Worm (Caenorhabditis elegans) whole organism, young adult: ENCODE data around the gene fut-3.

Experiments
- D2030.7 ChIP-seq: fragments of 200-800 bp; sonication (Bioruptor generic); IDR thresholded peaks from 2 replicates; pipeline ENCODE4 v1.3.6; 2022; ENCODE audit warnings: missing genetic modification reagents, missing genetic modification characterization, missing compliant biosample characterization
- F33H1.4 ChIP-seq: fragments of 200-800 bp; sonication (Bioruptor generic); IDR thresholded peaks from 2 replicates; pipeline ENCODE4 v1.3.6; 2022; ENCODE audit warnings: missing genetic modification reagents, missing genetic modification characterization, missing compliant biosample characterization
- Y53F4B.3 ChIP-seq: fragments of 200-800 bp; sonication (Bioruptor generic); IDR thresholded peaks from 2 replicates; pipeline ENCODE4 v1.3.6; 2022; ENCODE audit warnings: missing genetic modification reagents, missing genetic modification characterization, missing compliant biosample characterization
- attf-6 ChIP-seq: fragments of 200-800 bp; sonication (Bioruptor generic); IDR thresholded peaks from 2 replicates; pipeline ENCODE4 v1.3.6; 2022; ENCODE audit warnings: missing genetic modification reagents, missing genetic modification characterization, missing compliant biosample characterization
- cebp-1 ChIP-seq, 2 experiments: fragments of 200-800 bp in 1 of 2; sonication (Bioruptor generic) in 1 of 2; sonication (generic microtip) in 1 of 2; IDR thresholded peaks in 1 of 2; optimal IDR thresholded peaks in 1 of 2; 2 replicates each; pipeline versions ENCODE4 v1.3.6 to Lab custom; 2017 to 2022; ENCODE audit warnings: missing compliant biosample characterization in 2 of 2, missing genetic modification characterization in 2 of 2, mild to moderate bottlenecking in 1 of 2, missing genetic modification reagents in 1 of 2, moderate library complexity in 1 of 2
- die-1 ChIP-seq: sonication (generic microtip); optimal IDR thresholded peaks from 2 replicates; lab custom pipeline; 2016; ENCODE audit warnings: missing genotype, mild to moderate bottlenecking, missing genetic modification characterization, missing compliant biosample characterization
- egrh-3 ChIP-seq: fragments of 200-800 bp; sonication (Bioruptor generic); IDR thresholded peaks from 2 replicates; pipeline ENCODE4 v1.3.6; 2022; ENCODE audit warnings: missing genetic modification reagents, missing genetic modification characterization, missing compliant biosample characterization
- him-1 ChIP-seq: sonication (generic microtip); optimal IDR thresholded peaks from 2 replicates; lab custom pipeline; 2016; ENCODE audit warnings: missing genotype, missing genetic modification reagents, missing genetic modification characterization, missing compliant biosample characterization
- pbrm-1 ChIP-seq: fragments of 200-800 bp; sonication (Bioruptor generic); IDR thresholded peaks from 2 replicates; pipeline ENCODE4 v1.3.6; 2022; ENCODE audit warnings: missing genetic modification reagents, missing genetic modification characterization, missing compliant biosample characterization
- repo-1 ChIP-seq: sonication (generic microtip); optimal IDR thresholded peaks from 2 replicates; lab custom pipeline; 2017; ENCODE audit warnings: mild to moderate bottlenecking, missing genetic modification characterization, missing compliant biosample characterization
- snpc-1.1 ChIP-seq: sonication (generic microtip); optimal IDR thresholded peaks from 2 replicates; lab custom pipeline; 2017; ENCODE audit warnings: missing genetic modification characterization, mild to moderate bottlenecking, missing compliant biosample characterization, antibody characterized with exemption, moderate library complexity, missing genotype, missing genetic modification reagents; ENCODE audit not compliant: insufficient read depth
- ztf-26 ChIP-seq: sonication (generic microtip); optimal IDR thresholded peaks from 2 replicates; lab custom pipeline; 2017; ENCODE audit warnings: missing genetic modification characterization, missing compliant biosample characterization
- ztf-28 ChIP-seq: fragments of 200-800 bp; sonication (Bioruptor generic); IDR thresholded peaks from 2 replicates; pipeline ENCODE4 v1.3.6; 2022; ENCODE audit warnings: missing genetic modification reagents, missing genetic modification characterization, missing compliant biosample characterization

ce11 chrII:5633453-5633852 is 26.1 kb downstream of the fut-3 start:
- TF ChIP-seq cebp-1 (GFP tag; IDR thresholded peaks at IDR 0.05; lab: Robert Waterston, UW) (no peak), cebp-1 (tag; optimal IDR thresholded peaks at IDR 0.05; lab: Kevin White, UChicago) (no peak), ztf-26 (tag; lab: Kevin White, UChicago) (no peak), die-1 (tag; lab: Kevin White, UChicago) (no peak), egrh-3 (GFP tag; lab: Robert Waterston, UW) (no peak), pbrm-1 (GFP tag; lab: Robert Waterston, UW) (no peak), D2030.7 (GFP tag; lab: Robert Waterston, UW) (no peak), ztf-28 (GFP tag; lab: Robert Waterston, UW) (no peak), him-1 (tag; lab: Kevin White, UChicago) (no peak), snpc-1.1 (no peak), attf-6 (GFP tag; lab: Robert Waterston, UW) (no peak), F33H1.4 (GFP tag; lab: Robert Waterston, UW) (no peak), Y53F4B.3 (no peak), repo-1 (no peak)
